Worm (Caenorhabditis elegans): ENCODE data around the gene phdh-1.

ce11 chrII:13640210-13640609 is 1.9 kb upstream of the phdh-1 start:
- TF ChIP-seq nhr-12 (tag; optimal IDR thresholded peaks at IDR 0.05) (no peak), nhr-28 (tag; optimal IDR thresholded peaks at IDR 0.05) (no peak), ztf-11 (tag; optimal IDR thresholded peaks at IDR 0.05) (no peak)

Measured in whole organism, mixed stage, embryonic.